Fruit fly (Drosophila melanogaster): Measurements from ENCODE around the gene BG642167.

DNA sequence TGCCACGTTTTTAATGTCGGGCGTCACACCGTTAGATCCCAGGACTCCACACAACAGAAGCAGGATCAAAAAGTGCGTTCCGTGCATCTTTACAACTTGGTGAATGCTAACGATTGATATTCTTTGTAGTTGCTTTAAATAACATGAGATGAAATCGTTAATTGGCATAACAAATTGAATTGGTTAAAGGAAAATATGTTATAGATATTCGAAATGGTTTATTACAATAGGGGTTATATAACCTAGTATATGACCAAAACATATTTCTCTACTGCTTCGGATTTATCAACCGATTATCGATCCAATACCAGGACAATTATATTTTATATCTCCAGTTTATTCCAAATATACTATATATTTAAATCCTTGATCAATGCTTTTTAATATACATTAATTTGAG lies 23.4 kb downstream of the BG642167 start, which contains the start of gene Mst57Dc:
- no peak for TF ChIP-seq OdsH (GFP tag; optimal IDR thresholded peaks at IDR 0.05)
- TF ChIP-seq fru (GFP tag; optimal IDR thresholded peaks at IDR 0.05), result no peak
- TF ChIP-seq Hnf4 (GFP tag; optimal IDR thresholded peaks at IDR 0.05), result no peak
- TF ChIP-seq sage (GFP tag; optimal IDR thresholded peaks at IDR 0.05), result no peak
- no peak for TF ChIP-seq brk (GFP tag; optimal IDR thresholded peaks at IDR 0.05)
- no peak for TF ChIP-seq Mio (GFP tag; optimal IDR thresholded peaks at IDR 0.05)
- no peak for TF ChIP-seq psq (GFP tag; optimal IDR thresholded peaks at IDR 0.05)
- TF ChIP-seq h (GFP tag; optimal IDR thresholded peaks at IDR 0.05), result no peak
- TF ChIP-seq foxo (GFP tag; optimal IDR thresholded peaks at IDR 0.05), result no peak
